Fruit fly (Drosophila melanogaster): Measurements from ENCODE around the gene yellow-k.

Gene yellow-k

DNA sequence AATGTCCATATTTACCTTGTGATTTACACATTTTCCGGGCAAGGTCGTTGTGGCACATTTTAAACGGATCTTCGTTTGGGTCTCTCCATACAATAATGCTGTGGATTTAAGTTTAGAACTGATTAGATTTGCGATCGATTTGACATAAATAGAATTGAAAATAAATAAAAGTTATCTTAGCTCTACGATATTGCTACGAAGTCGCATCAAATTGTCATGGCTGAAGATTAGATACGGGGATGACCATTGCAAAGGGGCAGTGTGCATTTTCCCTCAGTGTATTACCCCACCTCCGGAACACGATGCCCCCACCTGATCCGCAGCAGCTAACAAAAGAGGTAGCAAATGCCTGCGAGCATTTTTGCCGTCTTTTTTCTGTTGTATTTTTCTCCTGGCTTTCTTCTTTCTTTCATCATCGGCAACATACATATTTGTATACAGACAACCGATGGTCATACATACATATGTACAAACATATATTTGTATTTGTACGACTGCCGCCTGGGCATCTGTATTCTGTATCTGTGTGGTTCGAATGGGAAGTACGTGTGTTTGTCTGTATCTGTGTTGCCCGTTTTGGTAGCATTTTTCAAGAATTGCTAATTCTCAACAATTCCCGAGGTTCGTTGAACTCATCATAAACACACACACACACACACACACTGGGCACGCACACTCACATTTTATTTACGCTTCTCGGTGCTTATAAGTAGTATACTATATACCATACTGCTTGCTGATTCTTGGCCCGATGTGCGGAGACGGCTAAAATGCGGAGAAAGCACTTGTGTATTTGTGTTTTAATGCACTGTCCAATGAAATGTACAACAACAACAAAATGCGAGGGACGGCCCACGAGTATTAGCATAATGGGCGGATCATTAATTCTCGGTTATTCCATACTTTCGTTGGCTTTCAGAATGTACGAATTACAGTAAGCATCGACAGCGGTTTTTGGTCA lies 24.3 kb downstream of the yellow-k start (continued):
- TF ChIP-seq ara (GFP tag; IDR thresholded peaks at IDR 0.05) = peak; percentile 19; the same call in 1 of the 2 replicates
- TF ChIP-seq CG6654 (GFP tag; optimal IDR thresholded peaks at IDR 0.05) = no peak
- TF ChIP-seq Myb (GFP tag; optimal IDR thresholded peaks at IDR 0.05) = no peak
- peak; percentile 17 for TF ChIP-seq Sox102F (GFP tag; optimal IDR thresholded peaks at IDR 0.05)
- TF ChIP-seq Rx (GFP tag; IDR thresholded peaks at IDR 0.05) = no peak
- no peak for TF ChIP-seq pan (optimal IDR thresholded peaks at IDR 0.05)
- TF ChIP-seq pan (GFP tag; optimal IDR thresholded peaks at IDR 0.05 in 1 of 2, IDR thresholded peaks at IDR 0.05 in 1 of 2) = peak in 1 of 2 experiments; percentile 19
- TF ChIP-seq prd (optimal IDR thresholded peaks at IDR 0.05) = no peak
- peak; percentile 28; the same call in 1 of the 3 replicates for TF ChIP-seq prd (GFP tag; IDR thresholded peaks at IDR 0.05)
- TF ChIP-seq lab (GFP tag; optimal IDR thresholded peaks at IDR 0.05) = peak; percentile 12
- TF ChIP-seq CG4424 (GFP tag; optimal IDR thresholded peaks at IDR 0.05) = peak; percentile 15
- TF ChIP-seq CG2199 (GFP tag; IDR thresholded peaks at IDR 0.05) = no peak
- TF ChIP-seq kni (GFP tag; optimal IDR thresholded peaks at IDR 0.05) = peak; percentile 17
- no peak for TF ChIP-seq CG6689 (GFP tag; IDR thresholded peaks at IDR 0.05)
- 0 out of 2 replicates have a peak, but pooled peaks have one; percentile 6 for TF ChIP-seq ranshi (GFP tag; IDR thresholded peaks at IDR 0.05)
- TF ChIP-seq fd96Cb (tag; optimal IDR thresholded peaks at IDR 0.05) = no peak
- TF ChIP-seq CG17361 (GFP tag; IDR thresholded peaks at IDR 0.05) = peak; percentile 41; the same call in 2 of the 3 replicates
- TF ChIP-seq CG10979 (tag; optimal IDR thresholded peaks at IDR 0.05) = peak; percentile 8
- TF ChIP-seq pros (GFP tag; optimal IDR thresholded peaks at IDR 0.05) = peak; percentile 12
- peak; percentile 21 for TF ChIP-seq CG11504 (tag; optimal IDR thresholded peaks at IDR 0.05)
- no peak for TF ChIP-seq br (optimal IDR thresholded peaks at IDR 0.05)
- TF ChIP-seq ase (GFP tag; IDR thresholded peaks at IDR 0.05) = 0 out of 3 replicates have a peak, but pooled peaks have one; percentile 26
- no peak for TF ChIP-seq CG10209 (GFP tag; optimal IDR thresholded peaks at IDR 0.05)
- TF ChIP-seq CG9215 (GFP tag; IDR thresholded peaks at IDR 0.05) = no peak
- TF ChIP-seq dati (GFP tag; IDR thresholded peaks at IDR 0.05) = no peak
- TF ChIP-seq CG12155 (GFP tag; optimal IDR thresholded peaks at IDR 0.05) = no peak
- TF ChIP-seq CG18262 (tag; optimal IDR thresholded peaks at IDR 0.05) = peak; percentile 41
- TF ChIP-seq Asciz (GFP tag; optimal IDR thresholded peaks at IDR 0.05) = peak; percentile 26
- TF ChIP-seq vvl (GFP tag; IDR thresholded peaks at IDR 0.05) = peak; percentile 12; the same call in 1 of the 2 replicates
- no peak for TF ChIP-seq pb (GFP tag; optimal IDR thresholded peaks at IDR 0.05)
- no peak for TF ChIP-seq tin (GFP tag; optimal IDR thresholded peaks at IDR 0.05)
- TF ChIP-seq Med (GFP tag) = peak; percentile 3
- TF ChIP-seq lmd (GFP tag; IDR thresholded peaks at IDR 0.05) = 0 out of 2 replicates have a peak, but pooled peaks have one; percentile 17
- no peak for TF ChIP-seq CG12744 (GFP tag; optimal IDR thresholded peaks at IDR 0.05)

DNA sequence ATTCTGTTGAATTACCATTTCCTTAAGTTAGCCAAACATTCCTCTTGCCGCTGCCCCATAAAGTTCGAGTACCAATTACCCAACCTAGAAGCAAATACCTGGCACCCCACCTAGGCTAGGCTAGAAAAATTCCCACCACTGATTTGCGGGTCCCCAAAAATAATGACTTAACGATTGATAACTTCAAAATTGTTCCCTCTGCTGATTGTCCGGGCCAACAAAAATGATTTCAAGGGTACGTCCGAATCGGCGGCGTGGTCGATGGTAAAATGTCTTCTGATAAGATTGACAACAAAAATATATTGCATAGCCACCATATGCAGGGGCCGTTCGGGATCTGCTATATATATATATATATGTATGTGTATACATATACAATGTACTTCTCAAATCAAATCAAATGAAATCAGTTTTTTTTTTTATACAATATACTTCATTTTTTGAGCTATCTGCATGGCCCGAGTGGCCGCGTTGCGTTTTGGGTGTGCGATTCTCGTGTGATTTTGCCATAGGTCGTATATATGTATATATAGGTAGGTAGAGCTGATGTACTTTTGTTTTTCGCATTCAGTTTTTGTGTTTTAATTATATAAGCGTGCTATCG lies 26.9 kb downstream of the yellow-k start:
- TF ChIP-seq CG6791 (GFP tag; IDR thresholded peaks at IDR 0.05; ENCODE audit: partially characterized antibody) (no peak), amos (GFP tag; IDR thresholded peaks at IDR 0.05; ENCODE audit: partially characterized antibody) (no peak), CG6175 (GFP tag; IDR thresholded peaks at IDR 0.05) (no peak), CG1647 (GFP tag; optimal IDR thresholded peaks at IDR 0.05) (no peak), mirr (GFP tag; optimal IDR thresholded peaks at IDR 0.05) (peak; percentile 23), tgo (GFP tag; IDR thresholded peaks at IDR 0.05) (no peak), CG2678 (tag; optimal IDR thresholded peaks at IDR 0.05) (no peak), CG12769 (tag; optimal IDR thresholded peaks at IDR 0.05) (peak; percentile 2), vvl (GFP tag; IDR thresholded peaks at IDR 0.05) (no peak), chinmo (GFP tag; IDR thresholded peaks at IDR 0.05; ENCODE audit: partially characterized antibody) (0 out of 4 replicates have a peak, but pooled peaks have one; percentile 59), CG6654 (GFP tag; optimal IDR thresholded peaks at IDR 0.05) (no peak), grn (GFP tag; optimal IDR thresholded peaks at IDR 0.05) (peak; percentile 29), MESR4 (GFP tag; optimal IDR thresholded peaks at IDR 0.05) (no peak), CG14441 (GFP tag; IDR thresholded peaks at IDR 0.05) (no peak), exex (tag; optimal IDR thresholded peaks at IDR 0.05) (peak; percentile 80), CG3838 (GFP tag; optimal IDR thresholded peaks at IDR 0.05) (no peak), sd (tag; optimal IDR thresholded peaks at IDR 0.05) (peak; percentile 41)

All from whole organism, embryonic.